Worm (Caenorhabditis elegans): ENCODE data around the gene srx-23.

Gene srx-23

ce11 chrV:682031-682430, at the start of gene srx-23:
srx-23 (plus strand) TSS chrV:682331.
- TF ChIP-seq pax-3 (tag; optimal IDR thresholded peaks at IDR 0.05) (no peak), fkh-8 (tag; optimal IDR thresholded peaks at IDR 0.05) (peak; percentile 49), nhr-84 (tag; optimal IDR thresholded peaks at IDR 0.05) (no peak), sox-4 (tag; optimal IDR thresholded peaks at IDR 0.05) (peak; percentile 56)

ce11 chrV:634855-635254, 47.3 kb upstream of the srx-23 start, which contains the start of gene F48G7.10:
F48G7.10 (minus strand) TSS chrV:634955.
- peak; percentile 58 for TF ChIP-seq nhr-85 (tag)
- no peak for TF ChIP-seq nhr-90 (tag; optimal IDR thresholded peaks at IDR 0.05; ENCODE audit: poor library complexity)
- no peak for TF ChIP-seq lin-13 (GFP tag; optimal IDR thresholded peaks at IDR 0.05)

- TF ChIP-seq nhr-20 (tag; optimal IDR thresholded peaks at IDR 0.05), result peak; percentile 33
- peak in 1 of 2 experiments; percentile 10 for TF ChIP-seq lsy-2 (tag; optimal IDR thresholded peaks at IDR 0.05)
- TF ChIP-seq vab-15 (tag; optimal IDR thresholded peaks at IDR 0.05), result no peak
- peak in 1 of 6 experiments; percentile 8 for TF ChIP-seq elt-3 (tag; optimal IDR thresholded peaks at IDR 0.05)
- TF ChIP-seq C16A3.4 (tag; optimal IDR thresholded peaks at IDR 0.05), result peak; percentile 27
- no peak for TF ChIP-seq lin-39 (tag; optimal IDR thresholded peaks at IDR 0.05)
- TF ChIP-seq snu-23 (GFP tag; optimal IDR thresholded peaks at IDR 0.05), result peak; percentile 44
- TF ChIP-seq lin-35 (GFP tag; optimal IDR thresholded peaks at IDR 0.05), result peak in 1 of 2 experiments; percentile 67
- TF ChIP-seq unc-62 (GFP tag; optimal IDR thresholded peaks at IDR 0.05), result no peak
- peak; percentile 66 for TF ChIP-seq snpc-4 (tag; optimal IDR thresholded peaks at IDR 0.05)
- peak; percentile 27 for TF ChIP-seq nhr-71 (tag; optimal IDR thresholded peaks at IDR 0.05)
- TF ChIP-seq dpl-1 (GFP tag; optimal IDR thresholded peaks at IDR 0.05), result no peak
- TF ChIP-seq lin-14 (GFP tag; optimal IDR thresholded peaks at IDR 0.05), result peak; percentile 95
- TF ChIP-seq unc-130 (tag; optimal IDR thresholded peaks at IDR 0.05), result peak; percentile 20
- peak in 1 of 2 experiments; percentile 47 for TF ChIP-seq mdl-1 (tag; optimal IDR thresholded peaks at IDR 0.05)
- TF ChIP-seq elt-2 (tag; optimal IDR thresholded peaks at IDR 0.05), result peak; percentile 29
- TF ChIP-seq nhr-90 (tag; optimal IDR thresholded peaks at IDR 0.05; ENCODE audit: poor library complexity), result peak; percentile 0
- TF ChIP-seq nhr-85 (tag), result peak; percentile 80
- TF ChIP-seq blmp-1 (tag; optimal IDR thresholded peaks at IDR 0.05), result peak; percentile 35
Measured at ce11 chrV:635630-636029, 46.5 kb upstream of the srx-23 start.

ce11 chrV:636281-636680, 45.9 kb upstream of the srx-23 start, which contains the start of gene pals-31:
pals-31 (plus strand) TSS chrV:636581.
- no peak for TF ChIP-seq vab-15 (tag; optimal IDR thresholded peaks at IDR 0.05)
- TF ChIP-seq ceh-90 (tag; optimal IDR thresholded peaks at IDR 0.05), result no peak
- TF ChIP-seq pqm-1 (tag; optimal IDR thresholded peaks at IDR 0.05), result no peak
- no peak for TF ChIP-seq sox-4 (tag; optimal IDR thresholded peaks at IDR 0.05)
- no peak for TF ChIP-seq xbp-1 (tag; optimal IDR thresholded peaks at IDR 0.05)
- TF ChIP-seq ztf-11 (tag; optimal IDR thresholded peaks at IDR 0.05), result no peak
- TF ChIP-seq ceh-8 (GFP tag; optimal IDR thresholded peaks at IDR 0.05), result no peak
- TF ChIP-seq nhr-76 (tag; optimal IDR thresholded peaks at IDR 0.05), result no peak
- TF ChIP-seq mab-9 (GFP tag; IDR thresholded peaks at IDR 0.05), result no peak
- TF ChIP-seq snpc-4 (tag; optimal IDR thresholded peaks at IDR 0.05), result no peak
- TF ChIP-seq blmp-1 (tag; optimal IDR thresholded peaks at IDR 0.05), result no peak

- TF ChIP-seq tbx-2 (tag; optimal IDR thresholded peaks at IDR 0.05), result no peak
- TF ChIP-seq grh-1 (GFP tag; IDR thresholded peaks at IDR 0.05), result no peak
- TF ChIP-seq mdl-1 (tag; optimal IDR thresholded peaks at IDR 0.05), result no peak
- TF ChIP-seq nhr-11 (tag; optimal IDR thresholded peaks at IDR 0.05), result no peak
- TF ChIP-seq ceh-82 (tag; optimal IDR thresholded peaks at IDR 0.05), result no peak
- no peak for TF ChIP-seq fkh-10 (GFP tag; optimal IDR thresholded peaks at IDR 0.05)
- no peak for TF ChIP-seq nhr-12 (tag; optimal IDR thresholded peaks at IDR 0.05)
- no peak for TF ChIP-seq snu-23 (GFP tag; optimal IDR thresholded peaks at IDR 0.05)
- TF ChIP-seq elt-2 (tag; optimal IDR thresholded peaks at IDR 0.05), result no peak
- no peak for TF ChIP-seq skn-1 (tag; optimal IDR thresholded peaks at IDR 0.05)
- no peak for TF ChIP-seq nhr-20 (tag; optimal IDR thresholded peaks at IDR 0.05)
- TF ChIP-seq lsy-2 (tag; optimal IDR thresholded peaks at IDR 0.05), result no peak
- no peak for TF ChIP-seq tlp-1 (tag; optimal IDR thresholded peaks at IDR 0.05)
- no peak for TF ChIP-seq Y116A8C.19 (tag; optimal IDR thresholded peaks at IDR 0.05; ENCODE audit: borderline replicate concordance)
Measured at ce11 chrV:638328-638727, 43.8 kb upstream of the srx-23 start, which contains the start of gene srj-37. srj-37 (plus strand) TSS chrV:638628.
